Fruit fly (Drosophila melanogaster) whole organism, embryonic: Measurements from ENCODE around the gene Pstk.

Source experiments
- Adf1 ChIP-seq: fragments of 200-800 bp; sonication (Bioruptor generic); IDR thresholded peaks from 2 replicates; pipeline ENCODE4 v1.3.6; 2022; ENCODE audit warnings: missing biosample characterization, missing genetic modification characterization
- Blimp-1 ChIP-seq: fragments of 200-800 bp; sonication (Bioruptor generic); optimal IDR thresholded peaks from 3 replicates; lab custom pipeline; 2018; ENCODE audit warnings: missing biosample characterization, missing genetic modification characterization, mild to moderate bottlenecking, moderate library complexity, missing genetic modification reagents
- CG10462 ChIP-seq: fragments of 200-800 bp; sonication (Bioruptor generic); optimal IDR thresholded peaks from 2 replicates; lab custom pipeline; 2016; ENCODE audit warnings: missing biosample characterization, missing genetic modification characterization
- CG11247 ChIP-seq: fragments of 200-800 bp; sonication (Bioruptor generic); IDR thresholded peaks from 2 replicates; pipeline ENCODE4 v1.3.6; 2022; ENCODE audit warnings: missing biosample characterization, missing genetic modification characterization
- CG12236 ChIP-seq: fragments of 200-800 bp; sonication (Bioruptor generic); optimal IDR thresholded peaks from 2 replicates; lab custom pipeline; 2016; ENCODE audit warnings: missing biosample characterization, missing genetic modification characterization
- CG12942 ChIP-seq: fragments of 200-800 bp; sonication (Bioruptor generic); optimal IDR thresholded peaks from 3 replicates; lab custom pipeline; 2016; ENCODE audit warnings: missing biosample characterization, missing genetic modification characterization
- CG15514 ChIP-seq: fragments of 200-800 bp; sonication (Bioruptor generic); optimal IDR thresholded peaks from 3 replicates; lab custom pipeline; 2017; ENCODE audit warnings: missing biosample characterization, missing genetic modification characterization, mild to moderate bottlenecking, moderate library complexity, missing genetic modification reagents
- CG15601 ChIP-seq: fragments of 200-800 bp; sonication (Bioruptor generic); optimal IDR thresholded peaks from 3 replicates; lab custom pipeline; 2019; ENCODE audit warnings: missing biosample characterization, mild to moderate bottlenecking, missing genetic modification characterization, moderate library complexity
- CG1603 ChIP-seq: fragments of 200-800 bp; sonication (Bioruptor generic); optimal IDR thresholded peaks from 2 replicates; lab custom pipeline; 2019; ENCODE audit warnings: missing biosample characterization, mild to moderate bottlenecking, missing genetic modification characterization, moderate library complexity
- CG17361 ChIP-seq: fragments of 200-800 bp; sonication (Bioruptor generic); IDR thresholded peaks from 3 replicates; pipeline ENCODE4 v1.3.6; 2022; ENCODE audit warnings: missing biosample characterization, missing genetic modification characterization
- CG18011 ChIP-seq: fragments of 200-800 bp; sonication (Bioruptor generic); optimal IDR thresholded peaks from 2 replicates; lab custom pipeline; 2017; ENCODE audit warnings: missing biosample characterization, missing genetic modification characterization, mild to moderate bottlenecking, moderate library complexity, missing genotype
- CG32772 ChIP-seq: fragments of 200-800 bp; sonication (Bioruptor generic); IDR thresholded peaks from 2 replicates; pipeline ENCODE4 v1.3.6; 2022; ENCODE audit warnings: missing biosample characterization, missing genetic modification characterization
- CG4820 ChIP-seq: fragments of 200-800 bp; sonication (Bioruptor generic); optimal IDR thresholded peaks from 3 replicates; lab custom pipeline; 2016; ENCODE audit warnings: missing biosample characterization, missing genetic modification characterization
- CG8924 ChIP-seq: fragments of 200-800 bp; optimal IDR thresholded peaks from 3 replicates; lab custom pipeline; 2019; ENCODE audit warnings: missing biosample characterization, mild to moderate bottlenecking, missing genetic modification characterization, moderate library complexity
- CoRest ChIP-seq: fragments of 200-800 bp; sonication (Bioruptor generic); optimal IDR thresholded peaks from 3 replicates; lab custom pipeline; 2018; ENCODE audit warnings: missing biosample characterization, mild to moderate bottlenecking, missing genetic modification characterization, moderate library complexity
- Dad ChIP-seq: fragments of 200-800 bp; sonication (Bioruptor generic); optimal IDR thresholded peaks from 3 replicates; lab custom pipeline; 2016; ENCODE audit warnings: missing biosample characterization, missing genetic modification characterization
- Eip74EF ChIP-seq, 2 experiments: fragments of 200-800 bp in 1 of 2; fragments of >200 bp in 1 of 2; sonication (Bioruptor generic) in 1 of 2; optimal IDR thresholded peaks; 2 replicates each; lab custom pipeline; 2017 to 2019; ENCODE audit warnings: missing biosample characterization in 2 of 2, missing genetic modification characterization in 2 of 2, mild to moderate bottlenecking in 1 of 2, moderate library complexity in 1 of 2
- Ets65A ChIP-seq: fragments of 200-800 bp; sonication (Bioruptor generic); peaks from one replicate; lab custom pipeline; 2016; ENCODE audit warnings: missing biosample characterization, missing genetic modification characterization
- Hmr ChIP-seq: fragments of 200-800 bp; sonication (Bioruptor generic); optimal IDR thresholded peaks from 3 replicates; lab custom pipeline; 2017; ENCODE audit warnings: mild to moderate bottlenecking, missing biosample characterization, missing genetic modification reagents, missing genetic modification characterization
- Med ChIP-seq: fragments of 200-800 bp; sonication (Bioruptor generic); peaks from one replicate; lab custom pipeline; 2016; ENCODE audit warnings: missing biosample characterization, missing genetic modification characterization, mild to moderate bottlenecking, inconsistent platforms, moderate library complexity
- NC2α ChIP-seq: fragments of 200-800 bp; sonication (Bioruptor generic); optimal IDR thresholded peaks from 2 replicates; lab custom pipeline; 2016; ENCODE audit warnings: missing biosample characterization, missing genetic modification characterization
- Neu2 ChIP-seq: fragments of 200-800 bp; sonication (Bioruptor generic); optimal IDR thresholded peaks from 3 replicates; lab custom pipeline; 2016; ENCODE audit warnings: missing biosample characterization, missing genetic modification characterization, borderline replicate concordance
- Scr ChIP-seq: fragments of 200-800 bp; sonication (Bioruptor generic); IDR thresholded peaks from 2 replicates; pipeline ENCODE4 v1.3.6; 2022; ENCODE audit warnings: missing biosample characterization, missing genetic modification characterization; ENCODE audit not compliant: partially characterized antibody
- Sin3A ChIP-seq: fragments of >200 bp; optimal IDR thresholded peaks from 2 replicates; lab custom pipeline; 2018
- abd-A ChIP-seq: fragments of 200-800 bp; sonication (Bioruptor generic); optimal IDR thresholded peaks from 3 replicates; lab custom pipeline; 2019; ENCODE audit warnings: missing biosample characterization, mild to moderate bottlenecking, missing genetic modification characterization, moderate library complexity
- bab2 ChIP-seq: fragments of 200-800 bp; sonication (Bioruptor generic); optimal IDR thresholded peaks from 2 replicates; lab custom pipeline; 2016; ENCODE audit warnings: missing biosample characterization, missing genetic modification characterization
- bsh ChIP-seq, 2 experiments: fragments of 200-800 bp; sonication (Bioruptor generic); optimal IDR thresholded peaks; 2 replicates each; lab custom pipeline; 2017 to 2018; ENCODE audit warnings: mild to moderate bottlenecking in 2 of 2, missing biosample characterization in 2 of 2, missing genetic modification characterization in 2 of 2, moderate library complexity in 1 of 2
- chinmo ChIP-seq: fragments of 200-800 bp; sonication (Bioruptor generic); IDR thresholded peaks from 4 replicates; pipeline ENCODE4 v1.3.6; 2022; ENCODE audit warnings: missing biosample characterization, missing genetic modification characterization; ENCODE audit not compliant: partially characterized antibody
- chm ChIP-seq: fragments of 200-800 bp; sonication (Bioruptor generic); IDR thresholded peaks from 2 replicates; pipeline ENCODE4 v1.3.6; 2022; ENCODE audit warnings: missing biosample characterization, missing genetic modification characterization
- ci ChIP-seq: fragments of 200-800 bp; sonication (Bioruptor generic); IDR thresholded peaks from 3 replicates; pipeline ENCODE4 v1.3.6; 2022; ENCODE audit warnings: missing biosample characterization, missing genetic modification characterization
- dmrt11E ChIP-seq: fragments of 200-800 bp; sonication (Bioruptor generic); optimal IDR thresholded peaks from 3 replicates; lab custom pipeline; 2018; ENCODE audit warnings: missing biosample characterization, mild to moderate bottlenecking, missing genetic modification characterization, moderate library complexity
- esg ChIP-seq: fragments of 200-800 bp; sonication (Bioruptor generic); conservative IDR thresholded peaks from 2 replicates; pipeline ENCODE4 v1.3.6; 2022; ENCODE audit warnings: missing biosample characterization, missing genetic modification characterization
- fru ChIP-seq: fragments of >200 bp; optimal IDR thresholded peaks from 2 replicates; lab custom pipeline; 2017
- gem ChIP-seq: fragments of 200-800 bp; sonication (Bioruptor generic); optimal IDR thresholded peaks from 2 replicates; lab custom pipeline; 2019; ENCODE audit warnings: missing biosample characterization, mild to moderate bottlenecking, missing genetic modification characterization, moderate library complexity
- grn ChIP-seq: fragments of 200-800 bp; sonication (Bioruptor generic); optimal IDR thresholded peaks from 3 replicates; lab custom pipeline; 2017; ENCODE audit warnings: missing biosample characterization, missing genetic modification characterization
- h ChIP-seq: fragments of >200 bp; optimal IDR thresholded peaks from 2 replicates; lab custom pipeline; 2017
- ham ChIP-seq: fragments of 200-800 bp; sonication (Bioruptor generic); IDR thresholded peaks from 2 replicates; pipeline ENCODE4 v1.3.6; 2022; ENCODE audit warnings: missing biosample characterization, missing genetic modification characterization
- her ChIP-seq: fragments of 200-800 bp; sonication (Bioruptor generic); optimal IDR thresholded peaks from 2 replicates; lab custom pipeline; 2016; ENCODE audit warnings: missing biosample characterization, missing genetic modification characterization
- hkb ChIP-seq, 2 experiments: fragments of 200-800 bp in 1 of 2; fragments of >200 bp in 1 of 2; sonication (Bioruptor generic) in 1 of 2; IDR thresholded peaks in 1 of 2; optimal IDR thresholded peaks in 1 of 2; 2 replicates each; pipeline versions ENCODE4 v1.3.6 to Lab custom; 2017 to 2022; ENCODE audit warnings: missing biosample characterization in 1 of 2, missing genetic modification characterization in 1 of 2
- kay ChIP-seq: fragments of 200-800 bp; sonication (Bioruptor generic); optimal IDR thresholded peaks from 2 replicates; lab custom pipeline; 2016; ENCODE audit warnings: missing biosample characterization, missing genetic modification characterization
- ken ChIP-seq: fragments of 200-800 bp; sonication (Bioruptor generic); IDR thresholded peaks from 3 replicates; pipeline ENCODE4 v1.3.6; 2022; ENCODE audit warnings: missing biosample characterization, missing genetic modification characterization
- klu ChIP-seq: fragments of 200-800 bp; sonication (Bioruptor generic); IDR thresholded peaks from 2 replicates; pipeline ENCODE4 v1.3.6; 2022; ENCODE audit warnings: missing biosample characterization, missing genetic modification characterization
- kni ChIP-seq: fragments of 200-800 bp; sonication (Bioruptor generic); optimal IDR thresholded peaks from 3 replicates; lab custom pipeline; 2017; ENCODE audit warnings: mild to moderate bottlenecking, missing biosample characterization, missing genetic modification reagents, missing genetic modification characterization
- mirr ChIP-seq: fragments of 200-800 bp; sonication (Bioruptor generic); optimal IDR thresholded peaks from 3 replicates; lab custom pipeline; 2018; ENCODE audit warnings: missing biosample characterization, mild to moderate bottlenecking, missing genetic modification characterization
- otp ChIP-seq: fragments of 200-800 bp; sonication (Bioruptor generic); IDR thresholded peaks from 3 replicates; pipeline ENCODE4, ENCODE4 v1.3.6; 2022; ENCODE audit warnings: missing biosample characterization, missing genetic modification characterization
- pnt ChIP-seq: fragments of 200-800 bp; sonication (Bioruptor generic); optimal IDR thresholded peaks from 3 replicates; lab custom pipeline; 2016; ENCODE audit warnings: missing biosample characterization, missing genetic modification characterization
- repo ChIP-seq: fragments of 200-800 bp; sonication (Bioruptor generic); optimal IDR thresholded peaks from 2 replicates; lab custom pipeline; 2016; ENCODE audit warnings: missing biosample characterization, missing genetic modification characterization
- sens ChIP-seq: fragments of 200-800 bp; sonication (Bioruptor generic); peaks from one replicate; lab custom pipeline; 2016; ENCODE audit warnings: missing biosample characterization, missing genetic modification characterization
- tna ChIP-seq: fragments of 200-800 bp; sonication (Bioruptor generic); IDR thresholded peaks from 2 replicates; pipeline ENCODE4 v1.3.6; 2022; ENCODE audit warnings: missing biosample characterization, missing genetic modification characterization; ENCODE audit not compliant: partially characterized antibody
- tx ChIP-seq: fragments of 200-800 bp; sonication (Bioruptor generic); optimal IDR thresholded peaks from 2 replicates; lab custom pipeline; 2016; ENCODE audit warnings: missing biosample characterization, missing genetic modification characterization
- wek ChIP-seq: fragments of 200-800 bp; sonication (Bioruptor generic); optimal IDR thresholded peaks from 3 replicates; lab custom pipeline; 2018; ENCODE audit warnings: missing biosample characterization, mild to moderate bottlenecking, missing genetic modification characterization, moderate library complexity

Gene Pstk

dm6 chrX:19598503-19598902 is 19.8 kb downstream of the Pstk start:
- no peak for TF ChIP-seq CG12236 (GFP tag; lab: Kevin White, UChicago)
- TF ChIP-seq Adf1 (GFP tag; lab: Robert Waterston, UW), result no peak
- no peak for TF ChIP-seq ham (GFP tag; lab: Robert Waterston, UW)
- no peak for TF ChIP-seq CG15601 (tag; lab: Kevin White, UChicago)
- TF ChIP-seq her (GFP tag; lab: Kevin White, UChicago), result no peak
- TF ChIP-seq ken, result 0 out of 3 replicates have a peak, but pooled peaks have one; percentile 15
- TF ChIP-seq Neu2 (GFP tag; lab: Kevin White, UChicago), result no peak
- no peak for TF ChIP-seq bab2 (GFP tag; lab: Kevin White, UChicago)
- no peak for TF ChIP-seq otp (GFP tag; lab: Robert Waterston, UW)
- no peak for TF ChIP-seq CG8924 (tag; lab: Kevin White, UChicago)
- peak; percentile 75 for TF ChIP-seq Med (GFP tag; lab: Kevin White, UChicago)
- TF ChIP-seq CG12942, result no peak
- TF ChIP-seq Eip74EF (GFP tag; optimal IDR thresholded peaks at IDR 0.05; lab: Kevin White, UChicago), result no peak
- no peak for TF ChIP-seq mirr (GFP tag; lab: Kevin White, UChicago)
- no peak for TF ChIP-seq esg (GFP tag; lab: Robert Waterston, UW)
- TF ChIP-seq Blimp-1 (GFP tag; lab: Kevin White, UChicago), result no peak
- no peak for TF ChIP-seq abd-A (tag; lab: Kevin White, UChicago)
- TF ChIP-seq repo, result no peak
- no peak for TF ChIP-seq CG32772 (GFP tag; lab: Robert Waterston, UW)
- peak; percentile 46; the same call in 1 of the 3 replicates for TF ChIP-seq ci (GFP tag; lab: Robert Waterston, UW)
- no peak for TF ChIP-seq CG11247
- TF ChIP-seq gem (tag; lab: Kevin White, UChicago), result no peak
- no peak for TF ChIP-seq grn (GFP tag; lab: Kevin White, UChicago)
- no peak for TF ChIP-seq kni (GFP tag; lab: Kevin White, UChicago)
- no peak for TF ChIP-seq wek (GFP tag; lab: Kevin White, UChicago)
- TF ChIP-seq sens (GFP tag; lab: Kevin White, UChicago), result peak; percentile 78
- TF ChIP-seq dmrt11E (tag; lab: Kevin White, UChicago), result no peak
- TF ChIP-seq kay (GFP tag; lab: Kevin White, UChicago), result no peak
- no peak for TF ChIP-seq Ets65A
- TF ChIP-seq Hmr (GFP tag; lab: Kevin White, UChicago), result no peak
- TF ChIP-seq chm (GFP tag; lab: Robert Waterston, UW), result peak; percentile 44; the same call in 1 of the 2 replicates
- no peak for TF ChIP-seq CG4820
- no peak for TF ChIP-seq CG17361
- no peak for TF ChIP-seq Sin3A (lab: Kevin White, UChicago)
- TF ChIP-seq bsh (GFP tag; optimal IDR thresholded peaks at IDR 0.05; lab: Kevin White, UChicago), result no peak
- no peak for TF ChIP-seq Scr
- no peak for TF ChIP-seq CG1603 (tag; lab: Kevin White, UChicago)
- no peak for TF ChIP-seq NC2α (GFP tag; lab: Kevin White, UChicago)
- no peak for TF ChIP-seq CG15514 (GFP tag; lab: Kevin White, UChicago)

- TF ChIP-seq pnt (GFP tag; lab: Kevin White, UChicago) (no peak), hkb (optimal IDR thresholded peaks at IDR 0.05; lab: Kevin White, UChicago) (peak; percentile 49), hkb (GFP tag; IDR thresholded peaks at IDR 0.05; lab: Robert Waterston, UW) (peak; percentile 78), chinmo (GFP tag; lab: Robert Waterston, UW) (peak; percentile 92; the same call in 3 of the 4 replicates), CG10462 (peak; percentile 54), tx (GFP tag; lab: Kevin White, UChicago) (peak; percentile 76), CoRest (tag; lab: Kevin White, UChicago) (peak; percentile 77), CG18011 (peak; percentile 84), h (no peak), Dad (GFP tag; lab: Kevin White, UChicago) (peak; percentile 89), klu (GFP tag; lab: Robert Waterston, UW) (peak; percentile 17; the same call in 1 of the 2 replicates), fru (lab: Kevin White, UChicago) (no peak), tna (GFP tag; lab: Robert Waterston, UW) (peak; percentile 89)
These were observed 20.5 kb downstream of the Pstk start, which contains the start of gene RpS10b for dm6 chrX:19597684-19598363. RpS10b (plus strand) TSS chrX:19598031.
